Fruit fly (Drosophila melanogaster) whole organism, embryonic: ENCODE data around the gene CG8372.

ENCODE experiments used
- Abd-B ChIP-seq: fragments of 200-800 bp; sonication (Bioruptor generic); optimal IDR thresholded peaks from 2 replicates; lab custom pipeline; 2018; ENCODE audit warnings: missing biosample characterization, mild to moderate bottlenecking, missing genetic modification characterization, moderate library complexity
- B-H1 ChIP-seq: fragments of 200-800 bp; sonication (Bioruptor generic); IDR thresholded peaks from 3 replicates; pipeline ENCODE4 v1.3.6; 2022; ENCODE audit warnings: missing biosample characterization, missing genetic modification characterization
- CG10321 ChIP-seq: fragments of 200-800 bp; sonication (Bioruptor generic); IDR thresholded peaks from 2 replicates; pipeline ENCODE4 v1.3.6; 2022; ENCODE audit warnings: missing biosample characterization, missing genetic modification characterization
- CG11695 ChIP-seq: fragments of 200-800 bp; sonication (Bioruptor generic); IDR thresholded peaks from 3 replicates; pipeline ENCODE4 v1.3.6; 2022; ENCODE audit warnings: missing biosample characterization, missing genetic modification characterization
- CG14667 ChIP-seq: fragments of 200-800 bp; sonication (Bioruptor generic); IDR thresholded peaks from 2 replicates; pipeline ENCODE4 v1.3.6; 2022; ENCODE audit warnings: missing biosample characterization, missing genetic modification characterization
- CG16813 ChIP-seq: fragments of 200-800 bp; sonication (Bioruptor generic); IDR thresholded peaks from 3 replicates; pipeline ENCODE4 v1.3.6; 2022; ENCODE audit warnings: missing biosample characterization, missing genetic modification characterization; ENCODE audit not compliant: partially characterized antibody
- CG17568 ChIP-seq: fragments of 200-800 bp; sonication (Bioruptor generic); optimal IDR thresholded peaks from 2 replicates; lab custom pipeline; 2018; ENCODE audit warnings: missing biosample characterization, mild to moderate bottlenecking, missing genetic modification characterization, moderate library complexity
- CG18262 ChIP-seq: fragments of 200-800 bp; optimal IDR thresholded peaks from 3 replicates; lab custom pipeline; 2019; ENCODE audit warnings: missing biosample characterization, mild to moderate bottlenecking, missing genetic modification characterization, moderate library complexity
- CG18476 ChIP-seq: fragments of 200-800 bp; sonication (Bioruptor generic); optimal IDR thresholded peaks from 2 replicates; lab custom pipeline; 2016; ENCODE audit warnings: missing biosample characterization, mild to moderate bottlenecking, missing genetic modification characterization
- CG18764 ChIP-seq: fragments of 200-800 bp; sonication (Bioruptor generic); optimal IDR thresholded peaks from 3 replicates; lab custom pipeline; 2016; ENCODE audit warnings: missing biosample characterization, missing genetic modification characterization
- CG2199 ChIP-seq: fragments of 200-800 bp; sonication (Bioruptor generic); IDR thresholded peaks from 3 replicates; pipeline ENCODE4 v1.3.6; 2022; ENCODE audit warnings: missing biosample characterization, missing genetic modification characterization
- CG2202 ChIP-seq: fragments of 200-800 bp; sonication (Bioruptor generic); optimal IDR thresholded peaks from 2 replicates; lab custom pipeline; 2018; ENCODE audit warnings: missing biosample characterization, mild to moderate bottlenecking, missing genetic modification characterization
- CG30403 ChIP-seq: fragments of 200-800 bp; sonication (Bioruptor generic); optimal IDR thresholded peaks from 3 replicates; lab custom pipeline; 2016; ENCODE audit warnings: missing biosample characterization, missing genetic modification characterization
- CG3163 ChIP-seq: fragments of 200-800 bp; sonication (Bioruptor generic); optimal IDR thresholded peaks from 3 replicates; lab custom pipeline; 2016; ENCODE audit warnings: missing biosample characterization, missing genetic modification characterization
- CG43689 ChIP-seq: fragments of 200-800 bp; sonication (Bioruptor generic); IDR thresholded peaks from 2 replicates; pipeline ENCODE4 v1.3.6; 2022; ENCODE audit warnings: missing biosample characterization, missing genetic modification characterization
- CG7357 ChIP-seq: fragments of 200-800 bp; sonication (Bioruptor generic); IDR thresholded peaks from 3 replicates; pipeline ENCODE4 v1.3.6; 2022; ENCODE audit warnings: missing biosample characterization, missing genetic modification characterization
- CG7745 ChIP-seq: fragments of 200-800 bp; sonication (Bioruptor generic); optimal IDR thresholded peaks from 2 replicates; lab custom pipeline; 2018; ENCODE audit warnings: missing biosample characterization, mild to moderate bottlenecking, missing genetic modification characterization, moderate library complexity
- CG8089 ChIP-seq: fragments of 200-800 bp; sonication (Bioruptor generic); optimal IDR thresholded peaks from 3 replicates; lab custom pipeline; 2016; ENCODE audit warnings: missing biosample characterization, missing genetic modification characterization
- CG8478 ChIP-seq: fragments of >200 bp; optimal IDR thresholded peaks from 2 replicates; lab custom pipeline; 2018
- CG8924 ChIP-seq: fragments of 200-800 bp; optimal IDR thresholded peaks from 3 replicates; lab custom pipeline; 2019; ENCODE audit warnings: missing biosample characterization, mild to moderate bottlenecking, missing genetic modification characterization, moderate library complexity
- CkIIα-i1 ChIP-seq: fragments of 200-800 bp; sonication (Bioruptor generic); IDR thresholded peaks from 2 replicates; pipeline ENCODE4 v1.3.6; 2022; ENCODE audit warnings: missing biosample characterization, missing genetic modification characterization
- CrebB ChIP-seq: fragments of 200-800 bp; sonication (Bioruptor generic); optimal IDR thresholded peaks from 3 replicates; lab custom pipeline; 2018; ENCODE audit warnings: missing biosample characterization, mild to moderate bottlenecking, missing genetic modification characterization
- D19B ChIP-seq: fragments of 200-800 bp; sonication (Bioruptor generic); optimal IDR thresholded peaks from 2 replicates; lab custom pipeline; 2017; ENCODE audit warnings: missing biosample characterization, mild to moderate bottlenecking, missing genetic modification characterization
- ERR ChIP-seq: fragments of 200-800 bp; sonication (Bioruptor generic); optimal IDR thresholded peaks from 2 replicates; lab custom pipeline; 2016; ENCODE audit warnings: missing biosample characterization, missing genetic modification characterization
- Fer3 ChIP-seq: fragments of 200-800 bp; sonication (Bioruptor generic); optimal IDR thresholded peaks from 2 replicates; lab custom pipeline; 2018; ENCODE audit warnings: missing biosample characterization, mild to moderate bottlenecking, missing genetic modification characterization, moderate library complexity
- HmgD ChIP-seq: fragments of 200-800 bp; sonication (Bioruptor generic); optimal IDR thresholded peaks from 3 replicates; lab custom pipeline; 2016; ENCODE audit warnings: missing biosample characterization, missing genetic modification characterization
- Meics ChIP-seq: fragments of 200-800 bp; sonication (Bioruptor generic); optimal IDR thresholded peaks from 2 replicates; lab custom pipeline; 2017; ENCODE audit warnings: missing biosample characterization, mild to moderate bottlenecking, missing genetic modification characterization
- Oaz ChIP-seq: fragments of 200-800 bp; sonication (Bioruptor generic); IDR thresholded peaks from 2 replicates; pipeline ENCODE4 v1.3.6; 2022; ENCODE audit warnings: missing biosample characterization, missing genetic modification characterization
- al ChIP-seq: fragments of 200-800 bp; sonication (Bioruptor generic); IDR thresholded peaks from 2 replicates; pipeline ENCODE4 v1.3.6; 2022; ENCODE audit warnings: missing biosample characterization, missing genetic modification characterization
- aop ChIP-seq: fragments of 200-800 bp; sonication (Bioruptor generic); IDR thresholded peaks from 2 replicates; pipeline ENCODE4 v1.3.6; 2022; ENCODE audit warnings: missing biosample characterization, missing genetic modification characterization
- chinmo ChIP-seq: fragments of 200-800 bp; sonication (Bioruptor generic); IDR thresholded peaks from 4 replicates; pipeline ENCODE4 v1.3.6; 2022; ENCODE audit warnings: missing biosample characterization, missing genetic modification characterization; ENCODE audit not compliant: partially characterized antibody
- dm ChIP-seq: fragments of 200-800 bp; sonication (Bioruptor generic); optimal IDR thresholded peaks from 3 replicates; lab custom pipeline; 2016; ENCODE audit warnings: missing biosample characterization, missing genetic modification characterization
- dmrt99B ChIP-seq: fragments of 200-800 bp; sonication (Bioruptor generic); optimal IDR thresholded peaks from 2 replicates; lab custom pipeline; 2018; ENCODE audit warnings: missing biosample characterization, mild to moderate bottlenecking, missing genetic modification characterization, moderate library complexity
- exex ChIP-seq: fragments of 200-800 bp; sonication (Bioruptor generic); optimal IDR thresholded peaks from 4 replicates; lab custom pipeline; 2018; ENCODE audit warnings: missing biosample characterization, mild to moderate bottlenecking, missing genetic modification characterization, moderate library complexity
- gcm2 ChIP-seq: fragments of 200-800 bp; sonication (Bioruptor generic); optimal IDR thresholded peaks from 2 replicates; lab custom pipeline; 2016; ENCODE audit warnings: missing biosample characterization, missing genetic modification characterization
- gfzf ChIP-seq: fragments of 200-800 bp; sonication (Bioruptor generic); optimal IDR thresholded peaks from 2 replicates; lab custom pipeline; 2016; ENCODE audit warnings: missing biosample characterization, mild to moderate bottlenecking, missing genetic modification characterization, moderate library complexity
- jing ChIP-seq: fragments of 200-800 bp; sonication (Bioruptor generic); optimal IDR thresholded peaks from 2 replicates; lab custom pipeline; 2018; ENCODE audit warnings: missing biosample characterization, mild to moderate bottlenecking, missing genetic modification characterization
- lbe ChIP-seq: fragments of 200-800 bp; sonication (Bioruptor generic); optimal IDR thresholded peaks from 2 replicates; lab custom pipeline; 2016; ENCODE audit warnings: missing biosample characterization, mild to moderate bottlenecking, missing genetic modification characterization
- mld ChIP-seq: fragments of 200-800 bp; sonication (Bioruptor generic); IDR thresholded peaks from 3 replicates; pipeline ENCODE4 v1.3.6; 2022; ENCODE audit warnings: missing biosample characterization, missing genetic modification characterization; ENCODE audit not compliant: partially characterized antibody
- nmo ChIP-seq: fragments of 200-800 bp; sonication (Bioruptor generic); optimal IDR thresholded peaks from 2 replicates; lab custom pipeline; 2018; ENCODE audit warnings: missing biosample characterization, mild to moderate bottlenecking, missing genetic modification characterization, moderate library complexity
- odd ChIP-seq: fragments of 200-800 bp; sonication (Bioruptor generic); optimal IDR thresholded peaks from 2 replicates; lab custom pipeline; 2017; ENCODE audit warnings: missing biosample characterization, mild to moderate bottlenecking, missing genetic modification characterization
- pan ChIP-seq, 4 experiments: fragments of >200 bp in 3 of 4; fragments of 200-800 bp in 1 of 4; sonication (Bioruptor generic) in 1 of 4; optimal IDR thresholded peaks in 3 of 4; IDR thresholded peaks in 1 of 4; 2 replicates each; pipeline versions ENCODE4 v1.3.6 to Lab custom; 2017 to 2022; ENCODE audit warnings: missing biosample characterization in 2 of 4, missing genetic modification characterization in 2 of 4, mixed read lengths in 1 of 4
- repo ChIP-seq: fragments of 200-800 bp; sonication (Bioruptor generic); optimal IDR thresholded peaks from 2 replicates; lab custom pipeline; 2016; ENCODE audit warnings: missing biosample characterization, missing genetic modification characterization
- stwl ChIP-seq: fragments of 200-800 bp; sonication (Bioruptor generic); optimal IDR thresholded peaks from 3 replicates; lab custom pipeline; 2018; ENCODE audit warnings: missing biosample characterization, mild to moderate bottlenecking, missing genetic modification characterization, moderate library complexity
- tin ChIP-seq: fragments of 200-800 bp; sonication (Bioruptor generic); optimal IDR thresholded peaks from 3 replicates; lab custom pipeline; 2016; ENCODE audit warnings: missing biosample characterization, missing genetic modification characterization
- tio ChIP-seq: fragments of 200-800 bp; sonication (Bioruptor generic); optimal IDR thresholded peaks from 2 replicates; lab custom pipeline; 2017; ENCODE audit warnings: missing biosample characterization, missing genetic modification characterization, inconsistent platforms
- toy ChIP-seq: fragments of 200-800 bp; sonication (Bioruptor generic); IDR thresholded peaks from 2 replicates; pipeline ENCODE4 v1.3.6; 2022; ENCODE audit warnings: missing biosample characterization, missing genetic modification characterization
- trh ChIP-seq: fragments of 200-800 bp; sonication (Bioruptor generic); optimal IDR thresholded peaks from 2 replicates; lab custom pipeline; 2016; ENCODE audit warnings: missing biosample characterization, missing genetic modification characterization
- twi ChIP-seq: fragments of 200-800 bp; optimal IDR thresholded peaks from 2 replicates; lab custom pipeline; 2019; ENCODE audit warnings: missing biosample characterization, mild to moderate bottlenecking, missing genetic modification characterization, moderate library complexity
- vvl ChIP-seq: fragments of 200-800 bp; sonication (Bioruptor generic); IDR thresholded peaks from 2 replicates; pipeline ENCODE4 v1.3.6; 2022; ENCODE audit warnings: missing biosample characterization, missing genetic modification characterization
- zen ChIP-seq: fragments of 200-800 bp; sonication (Bioruptor generic); optimal IDR thresholded peaks from 3 replicates; lab custom pipeline; 2018; ENCODE audit warnings: missing biosample characterization, mild to moderate bottlenecking, missing genetic modification characterization, moderate library complexity

CG8372 gene

DNA sequence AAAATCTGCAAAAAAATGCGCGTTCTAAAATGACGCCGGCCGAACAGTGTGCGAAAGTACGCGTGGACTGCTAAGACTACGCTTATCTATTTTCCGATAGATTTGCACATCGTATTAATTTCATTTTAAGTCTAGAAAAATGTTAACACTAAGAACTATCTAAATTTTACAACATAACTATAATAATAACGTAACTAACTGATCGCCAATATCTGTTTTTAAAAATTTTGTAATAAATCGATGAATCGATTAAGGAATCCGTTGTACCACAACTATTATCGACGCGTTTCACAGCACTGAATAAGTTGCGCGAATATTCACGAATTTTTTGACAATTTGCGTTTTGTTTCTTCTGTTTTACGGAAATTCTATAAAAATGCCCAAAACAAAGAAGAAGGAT, 1.6 kb downstream of the CG8372 start, which contains the start of gene Ssb-c31a (continued):
- peak; percentile 14 for TF ChIP-seq odd (GFP tag; lab: Kevin White, UChicago)
- peak; percentile 77 for TF ChIP-seq CG30403 (GFP tag; lab: Kevin White, UChicago)
- peak; percentile 30 for TF ChIP-seq Meics (GFP tag; lab: Kevin White, UChicago)
- TF ChIP-seq jing: no peak
- TF ChIP-seq CG43689: no peak
- TF ChIP-seq CG16813 (GFP tag; lab: Robert Waterston, UW): peak; percentile 79
- TF ChIP-seq vvl (GFP tag; lab: Robert Waterston, UW): no peak; the same call in 1 of the 2 replicates
- peak; percentile 33 for TF ChIP-seq dmrt99B (tag; lab: Kevin White, UChicago)
- TF ChIP-seq repo (GFP tag; lab: Kevin White, UChicago): peak; percentile 22
- TF ChIP-seq gcm2: no peak
- no peak for TF ChIP-seq D19B (GFP tag; lab: Kevin White, UChicago)
- TF ChIP-seq B-H1: no peak
- TF ChIP-seq aop (GFP tag; lab: Robert Waterston, UW): no peak
- TF ChIP-seq dm (GFP tag; lab: Kevin White, UChicago): peak; percentile 20
- TF ChIP-seq CG14667 (GFP tag; lab: Robert Waterston, UW): no peak
- peak; percentile 22 for TF ChIP-seq CG3163 (GFP tag; lab: Kevin White, UChicago)
- no peak for TF ChIP-seq CG7357
- no peak for TF ChIP-seq CkIIα-i1 (GFP tag; lab: Robert Waterston, UW)
- TF ChIP-seq CG10321 (GFP tag; lab: Robert Waterston, UW): no peak
- peak; percentile 42; the same call in 1 of the 2 replicates for TF ChIP-seq al (GFP tag; lab: Robert Waterston, UW)
- no peak for TF ChIP-seq tio (GFP tag; lab: Kevin White, UChicago)
- no peak for TF ChIP-seq trh
- no peak for TF ChIP-seq CG8478 (lab: Kevin White, UChicago)
- TF ChIP-seq ERR (GFP tag; lab: Kevin White, UChicago): peak; percentile 4
- peak; percentile 60 for TF ChIP-seq CG18764 (GFP tag; lab: Kevin White, UChicago)
- no peak for TF ChIP-seq Oaz (GFP tag; lab: Robert Waterston, UW)
- peak; percentile 59 for TF ChIP-seq tin (GFP tag; lab: Kevin White, UChicago)
- no peak for TF ChIP-seq CG11695
- no peak for TF ChIP-seq HmgD (GFP tag; lab: Kevin White, UChicago)
- no peak for TF ChIP-seq pan (optimal IDR thresholded peaks at IDR 0.05; lab: Kevin White, UChicago)
- TF ChIP-seq pan (GFP tag; optimal IDR thresholded peaks at IDR 0.05 in 1 of 2, IDR thresholded peaks at IDR 0.05 in 1 of 2): no peak
- no peak for TF ChIP-seq toy
- TF ChIP-seq CG8924 (tag; lab: Kevin White, UChicago): peak; percentile 23
- TF ChIP-seq twi (tag; lab: Kevin White, UChicago): peak; percentile 46
- TF ChIP-seq stwl (tag; lab: Kevin White, UChicago): peak; percentile 82
- peak; percentile 27 for TF ChIP-seq CrebB (tag; lab: Kevin White, UChicago)
- TF ChIP-seq CG8089 (GFP tag; lab: Kevin White, UChicago): no peak
- TF ChIP-seq gfzf (GFP tag; lab: Kevin White, UChicago): peak; percentile 9
- TF ChIP-seq exex: peak; percentile 35
- TF ChIP-seq CG17568 (GFP tag; lab: Kevin White, UChicago): no peak
- TF ChIP-seq lbe: peak; percentile 73
- no peak for TF ChIP-seq CG2199 (GFP tag; lab: Robert Waterston, UW)
- TF ChIP-seq CG2202: no peak
- no peak for TF ChIP-seq mld (GFP tag; lab: Robert Waterston, UW)
- no peak for TF ChIP-seq CG7745 (tag; lab: Kevin White, UChicago)
- TF ChIP-seq nmo (GFP tag; lab: Kevin White, UChicago): peak; percentile 64
- peak; percentile 44 for TF ChIP-seq zen
- peak; percentile 28 for TF ChIP-seq Abd-B (GFP tag; lab: Kevin White, UChicago)
- peak; percentile 58 for TF ChIP-seq CG18262
- TF ChIP-seq CG18476: peak; percentile 49
- TF ChIP-seq chinmo: 0 out of 4 replicates have a peak, but pooled peaks have one; percentile 47
- peak; percentile 11 for TF ChIP-seq Fer3 (tag; lab: Kevin White, UChicago)
